Fruit fly (Drosophila melanogaster) whole organism, embryonic: ENCODE data around the gene CG11593.

Experiments used
- Asciz ChIP-seq: fragments of 200-800 bp; sonication (Bioruptor generic); optimal IDR thresholded peaks from 2 replicates; lab custom pipeline; 2017; ENCODE audit warnings: missing biosample characterization, mild to moderate bottlenecking, missing genetic modification characterization, missing genetic modification reagents
- CG10366 ChIP-seq: fragments of 200-800 bp; sonication (Bioruptor generic); IDR thresholded peaks from 2 replicates; pipeline ENCODE4 v1.3.6; 2022; ENCODE audit warnings: missing biosample characterization, missing genetic modification characterization
- CG10654 ChIP-seq: fragments of 200-800 bp; sonication (Bioruptor generic); optimal IDR thresholded peaks from 2 replicates; lab custom pipeline; 2016; ENCODE audit warnings: missing biosample characterization, missing genetic modification characterization
- CG13287 ChIP-seq: fragments of 200-800 bp; sonication (Bioruptor generic); IDR thresholded peaks from 2 replicates; pipeline ENCODE4 v1.3.6; 2022; ENCODE audit warnings: missing biosample characterization, missing genetic modification characterization; ENCODE audit not compliant: partially characterized antibody
- CG14710 ChIP-seq: fragments of 200-800 bp; sonication (Bioruptor generic); optimal IDR thresholded peaks from 3 replicates; lab custom pipeline; 2019; ENCODE audit warnings: missing biosample characterization, mild to moderate bottlenecking, missing genetic modification characterization, moderate library complexity
- CG1603 ChIP-seq: fragments of 200-800 bp; sonication (Bioruptor generic); optimal IDR thresholded peaks from 2 replicates; lab custom pipeline; 2019; ENCODE audit warnings: missing biosample characterization, mild to moderate bottlenecking, missing genetic modification characterization, moderate library complexity
- CG1647 ChIP-seq: fragments of 200-800 bp; sonication (Bioruptor generic); optimal IDR thresholded peaks from 3 replicates; lab custom pipeline; 2016; ENCODE audit warnings: missing biosample characterization, missing genetic modification characterization
- CG16779 ChIP-seq: fragments of 200-800 bp; sonication (Bioruptor generic); IDR thresholded peaks from 2 replicates; pipeline ENCODE4 v1.3.6; 2022; ENCODE audit warnings: missing biosample characterization, missing genetic modification characterization
- CG17328 ChIP-seq: fragments of 200-800 bp; sonication (Bioruptor generic); IDR thresholded peaks from 2 replicates; pipeline ENCODE4 v1.3.6; 2022; ENCODE audit warnings: missing biosample characterization, missing genetic modification characterization
- CG18619 ChIP-seq: fragments of 200-800 bp; sonication (Bioruptor generic); optimal IDR thresholded peaks from 3 replicates; lab custom pipeline; 2017; ENCODE audit warnings: missing biosample characterization, mild to moderate bottlenecking, missing genetic modification characterization
- CG18764 ChIP-seq: fragments of 200-800 bp; sonication (Bioruptor generic); optimal IDR thresholded peaks from 3 replicates; lab custom pipeline; 2016; ENCODE audit warnings: missing biosample characterization, missing genetic modification characterization
- CG31388 ChIP-seq: fragments of 200-800 bp; sonication (Bioruptor generic); optimal IDR thresholded peaks from 2 replicates; lab custom pipeline; 2016; ENCODE audit warnings: missing biosample characterization, missing genetic modification characterization
- CG31441 ChIP-seq: fragments of 200-800 bp; sonication (Bioruptor generic); IDR thresholded peaks from 2 replicates; pipeline ENCODE4 v1.3.6; 2022; ENCODE audit warnings: missing biosample characterization, missing genetic modification characterization
- CG32767 ChIP-seq: fragments of 200-800 bp; sonication (Bioruptor generic); IDR thresholded peaks from 2 replicates; pipeline ENCODE4 v1.3.6; 2022; ENCODE audit warnings: missing biosample characterization, missing genetic modification characterization
- CG32772 ChIP-seq: fragments of 200-800 bp; sonication (Bioruptor generic); IDR thresholded peaks from 2 replicates; pipeline ENCODE4 v1.3.6; 2022; ENCODE audit warnings: missing biosample characterization, missing genetic modification characterization
- CG3726 ChIP-seq: fragments of 200-800 bp; sonication (Bioruptor generic); IDR thresholded peaks from 3 replicates; pipeline ENCODE4, ENCODE4 v1.3.6; 2022; ENCODE audit warnings: missing biosample characterization, missing genetic modification characterization
- CG4360 ChIP-seq: fragments of 200-800 bp; sonication (Bioruptor generic); IDR thresholded peaks from 2 replicates; pipeline ENCODE4 v1.3.6; 2022; ENCODE audit warnings: missing biosample characterization, missing genetic modification characterization
- CG4617 ChIP-seq: fragments of 200-800 bp; sonication (Bioruptor generic); optimal IDR thresholded peaks from 3 replicates; lab custom pipeline; 2016; ENCODE audit warnings: missing biosample characterization, missing genetic modification characterization, borderline replicate concordance
- CG6689 ChIP-seq: fragments of 200-800 bp; sonication (Bioruptor generic); IDR thresholded peaks from 2 replicates; pipeline ENCODE4 v1.3.6; 2022; ENCODE audit warnings: missing biosample characterization, missing genetic modification characterization
- CG7556 ChIP-seq: fragments of 200-800 bp; sonication (Bioruptor generic); optimal IDR thresholded peaks from 2 replicates; lab custom pipeline; 2017; ENCODE audit warnings: missing biosample characterization, mild to moderate bottlenecking, missing genetic modification characterization
- CG8089 ChIP-seq: fragments of 200-800 bp; sonication (Bioruptor generic); optimal IDR thresholded peaks from 3 replicates; lab custom pipeline; 2016; ENCODE audit warnings: missing biosample characterization, missing genetic modification characterization
- Dad ChIP-seq: fragments of 200-800 bp; sonication (Bioruptor generic); optimal IDR thresholded peaks from 3 replicates; lab custom pipeline; 2016; ENCODE audit warnings: missing biosample characterization, missing genetic modification characterization
- Dfd ChIP-seq, 2 experiments: fragments of >200 bp; optimal IDR thresholded peaks; 2 replicates each; lab custom pipeline; 2017; ENCODE audit warnings: missing biosample characterization in 2 of 2, missing genetic modification characterization in 2 of 2
- Dll ChIP-seq: fragments of 200-800 bp; sonication (Bioruptor generic); IDR thresholded peaks from 4 replicates; pipeline ENCODE4 v1.3.6; 2022; ENCODE audit warnings: missing biosample characterization, missing genetic modification characterization; ENCODE audit not compliant: partially characterized antibody
- Fer1 ChIP-seq: fragments of 200-800 bp; sonication (Bioruptor generic); optimal IDR thresholded peaks from 2 replicates; lab custom pipeline; 2017; ENCODE audit warnings: missing biosample characterization, mild to moderate bottlenecking, missing genetic modification characterization
- Hr51 ChIP-seq, 2 experiments: fragments of 200-800 bp; sonication (Bioruptor generic); optimal IDR thresholded peaks; 2 replicates in 1 of 2; 3 replicates in 1 of 2; lab custom pipeline; 2016 to 2018; ENCODE audit warnings: missing biosample characterization in 2 of 2, missing genetic modification characterization in 2 of 2, mild to moderate bottlenecking in 1 of 2, moderate library complexity in 1 of 2
- MBD-R2 ChIP-seq: fragments of 200-800 bp; sonication (Bioruptor generic); IDR thresholded peaks from 2 replicates; pipeline ENCODE4 v1.3.6; 2022; ENCODE audit warnings: missing biosample characterization, missing genetic modification characterization
- Nf-YA ChIP-seq: fragments of 200-800 bp; sonication (Bioruptor generic); IDR thresholded peaks from 2 replicates; pipeline ENCODE4 v1.3.6; 2022; ENCODE audit warnings: missing biosample characterization, missing genetic modification characterization
- Nf-YC ChIP-seq: fragments of 200-800 bp; optimal IDR thresholded peaks from 3 replicates; lab custom pipeline; 2019; ENCODE audit warnings: missing biosample characterization, mild to moderate bottlenecking, missing genetic modification characterization, moderate library complexity
- NfI ChIP-seq: fragments of 200-800 bp; sonication (Bioruptor generic); optimal IDR thresholded peaks from 3 replicates; lab custom pipeline; 2018; ENCODE audit warnings: missing biosample characterization, mild to moderate bottlenecking, missing genetic modification characterization, moderate library complexity
- Rfx ChIP-seq: fragments of 200-800 bp; sonication (Bioruptor generic); IDR thresholded peaks from 2 replicates; pipeline ENCODE4 v1.3.6; 2022; ENCODE audit warnings: missing biosample characterization, missing genetic modification characterization
- Sox102F ChIP-seq: fragments of 200-800 bp; sonication (Bioruptor generic); optimal IDR thresholded peaks from 2 replicates; lab custom pipeline; 2018; ENCODE audit warnings: missing biosample characterization, mild to moderate bottlenecking, missing genetic modification characterization, moderate library complexity
- Taf1 ChIP-seq: fragments of 200-800 bp; sonication (Bioruptor generic); IDR thresholded peaks from 2 replicates; pipeline ENCODE4 v1.3.6; 2022; ENCODE audit warnings: missing biosample characterization, missing genetic modification characterization
- Xbp1 ChIP-seq: fragments of 200-800 bp; sonication (Bioruptor generic); optimal IDR thresholded peaks from 3 replicates; lab custom pipeline; 2016; ENCODE audit warnings: missing biosample characterization, mild to moderate bottlenecking, missing genetic modification characterization
- YL-1 ChIP-seq: fragments of 200-800 bp; sonication (Bioruptor generic); optimal IDR thresholded peaks from 3 replicates; lab custom pipeline; 2017; ENCODE audit warnings: missing biosample characterization, mild to moderate bottlenecking, missing genetic modification characterization
- ap ChIP-seq: fragments of 200-800 bp; sonication (Bioruptor generic); IDR thresholded peaks from 2 replicates; pipeline ENCODE4 v1.3.6; 2022; ENCODE audit warnings: missing biosample characterization, missing genetic modification characterization
- bcd ChIP-seq: fragments of 200-800 bp; sonication (Bioruptor generic); optimal IDR thresholded peaks from 2 replicates; lab custom pipeline; 2017; ENCODE audit warnings: missing biosample characterization, mild to moderate bottlenecking, missing genetic modification characterization
- bigmax ChIP-seq: fragments of 200-800 bp; sonication (Bioruptor generic); optimal IDR thresholded peaks from 2 replicates; lab custom pipeline; 2018; ENCODE audit warnings: missing biosample characterization, mild to moderate bottlenecking, missing genetic modification characterization
- bsh ChIP-seq, 2 experiments: fragments of 200-800 bp; sonication (Bioruptor generic); optimal IDR thresholded peaks; 2 replicates each; lab custom pipeline; 2017 to 2018; ENCODE audit warnings: mild to moderate bottlenecking in 2 of 2, missing biosample characterization in 2 of 2, missing genetic modification characterization in 2 of 2, moderate library complexity in 1 of 2
- chif ChIP-seq, 2 experiments: fragments of 200-800 bp; sonication (Bioruptor generic); optimal IDR thresholded peaks; 3 replicates each; lab custom pipeline; 2016; ENCODE audit warnings: missing biosample characterization in 2 of 2, missing genetic modification characterization in 2 of 2
- chn ChIP-seq: fragments of 200-800 bp; sonication (Bioruptor generic); optimal IDR thresholded peaks from 2 replicates; lab custom pipeline; 2016; ENCODE audit warnings: missing biosample characterization, missing genetic modification characterization
- corto ChIP-seq: fragments of 200-800 bp; sonication (Bioruptor generic); optimal IDR thresholded peaks from 2 replicates; lab custom pipeline; 2016; ENCODE audit warnings: missing biosample characterization, mild to moderate bottlenecking, missing genetic modification characterization, moderate library complexity
- jing ChIP-seq: fragments of 200-800 bp; sonication (Bioruptor generic); optimal IDR thresholded peaks from 2 replicates; lab custom pipeline; 2018; ENCODE audit warnings: missing biosample characterization, mild to moderate bottlenecking, missing genetic modification characterization
- jumu ChIP-seq: fragments of 200-800 bp; sonication (Bioruptor generic); optimal IDR thresholded peaks from 3 replicates; lab custom pipeline; 2016; ENCODE audit warnings: missing biosample characterization, missing genetic modification characterization
- onecut ChIP-seq: fragments of 200-800 bp; sonication (Bioruptor generic); IDR thresholded peaks from 2 replicates; pipeline ENCODE4 v1.3.6; 2022; ENCODE audit warnings: missing biosample characterization, missing genetic modification characterization
- prd ChIP-seq, 3 experiments: fragments of >200 bp in 2 of 3; fragments of 200-800 bp in 1 of 3; sonication (Bioruptor generic) in 1 of 3; optimal IDR thresholded peaks in 2 of 3; IDR thresholded peaks in 1 of 3; 2 replicates in 2 of 3; 3 replicates in 1 of 3; pipeline versions ENCODE4 v1.3.6 to Lab custom; 2017 to 2022; ENCODE audit warnings: missing biosample characterization in 1 of 3, missing genetic modification characterization in 1 of 3
- sens-2 ChIP-seq: fragments of 200-800 bp; sonication (Bioruptor generic); IDR thresholded peaks from 2 replicates; pipeline ENCODE4 v1.3.6; 2022; ENCODE audit warnings: missing biosample characterization, missing genetic modification characterization
- tap ChIP-seq: fragments of 200-800 bp; optimal IDR thresholded peaks from 3 replicates; lab custom pipeline; 2019; ENCODE audit warnings: missing biosample characterization, mild to moderate bottlenecking, missing genetic modification characterization, moderate library complexity
- trem ChIP-seq: fragments of 200-800 bp; optimal IDR thresholded peaks from 3 replicates; lab custom pipeline; 2019; ENCODE audit warnings: missing biosample characterization, mild to moderate bottlenecking, missing genetic modification characterization, moderate library complexity
- vfl ChIP-seq: fragments of 200-800 bp; sonication (Bioruptor generic); optimal IDR thresholded peaks from 2 replicates; lab custom pipeline; 2016; ENCODE audit warnings: missing biosample characterization, missing genetic modification characterization

The CG11593 gene

dm6 chr3L:4070996-4071379 lies 30.7 kb upstream of the CG11593 start (continued):
- TF ChIP-seq bsh (GFP tag; optimal IDR thresholded peaks at IDR 0.05; lab: Kevin White, UChicago) (peak; percentile 76), CG7556 (GFP tag; lab: Kevin White, UChicago) (peak; percentile 46), CG4617 (GFP tag; lab: Kevin White, UChicago) (no peak), CG4360 (GFP tag; lab: Robert Waterston, UW) (no peak), CG18619 (GFP tag; lab: Kevin White, UChicago) (no peak), Sox102F (GFP tag; lab: Kevin White, UChicago) (peak; percentile 70), Nf-YA (0 out of 2 replicates have a peak, but pooled peaks have one; percentile 8), CG1603 (peak; percentile 90), CG10366 (GFP tag; lab: Robert Waterston, UW) (peak; percentile 75), CG16779 (GFP tag; lab: Robert Waterston, UW) (no peak), Dad (GFP tag; lab: Kevin White, UChicago) (no peak), onecut (GFP tag; lab: Robert Waterston, UW) (peak; percentile 97), CG8089 (GFP tag; lab: Kevin White, UChicago) (no peak), CG18764 (GFP tag; lab: Kevin White, UChicago) (peak; percentile 0), CG6689 (peak; percentile 70), CG10654 (peak; percentile 50), NfI (peak; percentile 75), vfl (peak; percentile 34), CG14710 (tag; lab: Kevin White, UChicago) (peak; percentile 4), Rfx (GFP tag; lab: Robert Waterston, UW) (peak; percentile 80), CG17328 (GFP tag; lab: Robert Waterston, UW) (peak; percentile 79), Taf1 (GFP tag; lab: Robert Waterston, UW) (peak; percentile 54; the same call in 1 of the 2 replicates), CG1647 (GFP tag; lab: Kevin White, UChicago) (peak; percentile 7), MBD-R2 (GFP tag; lab: Robert Waterston, UW) (peak; percentile 34), YL-1 (GFP tag; lab: Kevin White, UChicago) (no peak), prd (optimal IDR thresholded peaks at IDR 0.05; lab: Kevin White, UChicago) (no peak), prd (GFP tag; IDR thresholded peaks at IDR 0.05; lab: Robert Waterston, UW) (peak; percentile 66), Dfd (GFP tag; optimal IDR thresholded peaks at IDR 0.05; lab: Kevin White, UChicago) (no peak), ap (GFP tag; lab: Robert Waterston, UW) (peak; percentile 76), CG32772 (GFP tag; lab: Robert Waterston, UW) (peak; percentile 69), jumu (GFP tag; lab: Kevin White, UChicago) (no peak), CG13287 (no peak), sens-2 (GFP tag; lab: Robert Waterston, UW) (peak; percentile 63; the same call in 1 of the 2 replicates), CG3726 (GFP tag; lab: Robert Waterston, UW) (peak; percentile 64; the same call in 1 of the 3 replicates), CG32767 (peak; percentile 40), CG31388 (GFP tag; lab: Kevin White, UChicago) (no peak), tap (tag; lab: Kevin White, UChicago) (peak; percentile 57), CG31441 (GFP tag; lab: Robert Waterston, UW) (peak; percentile 38; the same call in 1 of the 2 replicates), Fer1 (GFP tag; lab: Kevin White, UChicago) (peak; percentile 51), corto (peak; percentile 85), Xbp1 (GFP tag; lab: Kevin White, UChicago) (peak; percentile 64), trem (peak; percentile 22), chif (GFP tag; optimal IDR thresholded peaks at IDR 0.05; lab: Kevin White, UChicago) (peak in 1 of 2 experiments; percentile 2), Dll (GFP tag; lab: Robert Waterston, UW) (no peak), Hr51 (GFP tag; optimal IDR thresholded peaks at IDR 0.05; lab: Kevin White, UChicago) (peak in 1 of 2 experiments; percentile 56), Asciz (GFP tag; lab: Kevin White, UChicago) (peak; percentile 22), chn (peak; percentile 23), Nf-YC (tag; lab: Kevin White, UChicago) (no peak), bcd (peak; percentile 39), bigmax (GFP tag; lab: Kevin White, UChicago) (no peak), jing (GFP tag; lab: Kevin White, UChicago) (peak; percentile 68)
